Worm (Caenorhabditis elegans) whole organism, young adult: Measurements from ENCODE around the gene nipi-3.

Experiments used
- B0019.2 ChIP-seq: fragments of 200-800 bp; sonication (Bioruptor generic); conservative IDR thresholded peaks from 2 replicates; pipeline ENCODE4 v1.3.6; 2022; ENCODE audit warnings: missing genetic modification reagents, missing genetic modification characterization, missing compliant biosample characterization
- B0035.1 ChIP-seq: sonication (generic microtip); optimal IDR thresholded peaks from 2 replicates; lab custom pipeline; 2016; ENCODE audit warnings: missing genetic modification characterization, mild to moderate bottlenecking, missing compliant biosample characterization, missing genotype, missing genetic modification reagents
- D2030.7 ChIP-seq: fragments of 200-800 bp; sonication (Bioruptor generic); IDR thresholded peaks from 2 replicates; pipeline ENCODE4 v1.3.6; 2022; ENCODE audit warnings: missing genetic modification reagents, missing genetic modification characterization, missing compliant biosample characterization
- F10E7.11 ChIP-seq: sonication (generic microtip); optimal IDR thresholded peaks from 2 replicates; lab custom pipeline; 2017; ENCODE audit warnings: mild to moderate bottlenecking, missing genetic modification characterization, moderate library complexity, missing compliant biosample characterization
- F52B5.7 ChIP-seq: sonication (generic microtip); optimal IDR thresholded peaks from 2 replicates; lab custom pipeline; 2016; ENCODE audit warnings: mild to moderate bottlenecking, missing genetic modification characterization, missing compliant biosample characterization
- F57C9.4 ChIP-seq: sonication (generic microtip); optimal IDR thresholded peaks from 2 replicates; lab custom pipeline; 2017; ENCODE audit warnings: mild to moderate bottlenecking, missing genetic modification characterization, missing compliant biosample characterization
- K12H6.12 ChIP-seq: fragments of 200-800 bp; sonication (Bioruptor generic); optimal IDR thresholded peaks from 2 replicates; lab custom pipeline; 2018; ENCODE audit warnings: mild to moderate bottlenecking, missing genetic modification characterization, missing compliant biosample characterization
- Y67H2A.10 ChIP-seq: fragments of 200-800 bp; sonication (Bioruptor generic); conservative IDR thresholded peaks from 2 replicates; pipeline ENCODE4 v1.3.6; 2022; ENCODE audit warnings: missing genetic modification reagents, missing genetic modification characterization, missing compliant biosample characterization
- akir-1 ChIP-seq: fragments of 200-800 bp; sonication (Bioruptor generic); optimal IDR thresholded peaks from 2 replicates; lab custom pipeline; 2018; ENCODE audit warnings: mild to moderate bottlenecking, missing genetic modification characterization, moderate library complexity, missing compliant biosample characterization
- atf-7 ChIP-seq: sonication (generic microtip); optimal IDR thresholded peaks from 2 replicates; lab custom pipeline; 2017; ENCODE audit warnings: mild to moderate bottlenecking, missing genetic modification characterization, missing compliant biosample characterization
- attf-3 ChIP-seq: fragments of 200-800 bp; sonication (Bioruptor generic); conservative IDR thresholded peaks from 2 replicates; pipeline ENCODE4 v1.3.6; 2022; ENCODE audit warnings: missing genetic modification reagents, missing genetic modification characterization, missing compliant biosample characterization
- attf-5 ChIP-seq: fragments of 200-800 bp; sonication (Bioruptor generic); optimal IDR thresholded peaks from 2 replicates; lab custom pipeline; 2018; ENCODE audit warnings: mild to moderate bottlenecking, missing genetic modification characterization, missing compliant biosample characterization
- bed-1 ChIP-seq: fragments of 200-800 bp; sonication (Bioruptor generic); IDR thresholded peaks from 2 replicates; pipeline ENCODE4 v1.3.6; 2022; ENCODE audit warnings: missing genetic modification reagents, missing genetic modification characterization, missing compliant biosample characterization
- ceh-100 ChIP-seq: fragments of 200-800 bp; sonication (Bioruptor generic); IDR thresholded peaks from 2 replicates; pipeline ENCODE4 v1.3.6; 2022; ENCODE audit warnings: missing genetic modification reagents, missing genetic modification characterization, missing compliant biosample characterization
- ceh-27 ChIP-seq: fragments of 200-800 bp; sonication (Bioruptor generic); optimal IDR thresholded peaks from 2 replicates; lab custom pipeline; 2018; ENCODE audit warnings: mild to moderate bottlenecking, missing genetic modification characterization, moderate library complexity, missing compliant biosample characterization
- die-1 ChIP-seq: sonication (generic microtip); optimal IDR thresholded peaks from 2 replicates; lab custom pipeline; 2016; ENCODE audit warnings: missing genotype, mild to moderate bottlenecking, missing genetic modification characterization, missing compliant biosample characterization
- dpff-1 ChIP-seq: sonication (generic microtip); optimal IDR thresholded peaks from 2 replicates; lab custom pipeline; 2017; ENCODE audit warnings: mild to moderate bottlenecking, missing genetic modification characterization, missing compliant biosample characterization
- dpl-1 ChIP-seq: fragments of 150-350 bp; optimal IDR thresholded peaks from 2 replicates; lab custom pipeline; 2014; ENCODE audit warnings: missing biosample characterization, missing genetic modification reagents, missing genetic modification characterization
- efl-1 ChIP-seq: fragments of 150-350 bp; optimal IDR thresholded peaks from 2 replicates; lab custom pipeline; 2014; ENCODE audit warnings: missing biosample characterization, missing genetic modification reagents, missing genetic modification characterization
- egl-18 ChIP-seq: fragments of 200-800 bp; sonication (Bioruptor generic); IDR thresholded peaks from 2 replicates; pipeline ENCODE4 v1.3.6; 2022; ENCODE audit warnings: missing genetic modification reagents, missing genetic modification characterization, missing compliant biosample characterization
- ekl-4 ChIP-seq: fragments of 200-800 bp; sonication (Bioruptor generic); IDR thresholded peaks from 2 replicates; pipeline ENCODE4 v1.3.6; 2022; ENCODE audit warnings: missing genetic modification reagents, missing genetic modification characterization, missing compliant biosample characterization
- fkh-3 ChIP-seq: sonication (generic microtip); optimal IDR thresholded peaks from 2 replicates; lab custom pipeline; 2016; ENCODE audit warnings: mild to moderate bottlenecking, missing genetic modification characterization, missing compliant biosample characterization
- hmg-20 ChIP-seq: fragments of 200-800 bp; sonication (Bioruptor generic); IDR thresholded peaks from 2 replicates; pipeline ENCODE4 v1.3.6; 2022; ENCODE audit warnings: missing genetic modification reagents, missing genetic modification characterization, missing compliant biosample characterization
- hrde-1 ChIP-seq: sonication (generic microtip); optimal IDR thresholded peaks from 2 replicates; lab custom pipeline; 2016; ENCODE audit warnings: missing genetic modification characterization, mild to moderate bottlenecking, missing compliant biosample characterization, moderate library complexity, missing genotype, missing genetic modification reagents, borderline replicate concordance
- hsf-1 ChIP-seq: fragments of 200-800 bp; sonication (Bioruptor generic); IDR thresholded peaks from 2 replicates; pipeline ENCODE4 v1.3.6; 2022; ENCODE audit warnings: missing genetic modification reagents, missing genetic modification characterization, missing compliant biosample characterization
- lag-1 ChIP-seq: fragments of 200-800 bp; sonication (Bioruptor generic); IDR thresholded peaks from 2 replicates; pipeline ENCODE4 v1.3.6; 2022; ENCODE audit warnings: missing genetic modification reagents, missing genetic modification characterization, missing compliant biosample characterization
- let-526 ChIP-seq: fragments of 200-800 bp; sonication (Bioruptor generic); IDR thresholded peaks from 2 replicates; pipeline ENCODE4 v1.3.6; 2022; ENCODE audit warnings: missing genetic modification reagents, missing genetic modification characterization, missing compliant biosample characterization
- let-607 ChIP-seq, 2 experiments: fragments of 200-800 bp in 1 of 2; sonication (Bioruptor generic) in 1 of 2; sonication (generic microtip) in 1 of 2; optimal IDR thresholded peaks; 2 replicates each; lab custom pipeline; 2016 to 2018; ENCODE audit warnings: mild to moderate bottlenecking in 2 of 2, missing compliant biosample characterization in 2 of 2, missing genetic modification characterization in 2 of 2, moderate library complexity in 2 of 2, missing genotype in 1 of 2
- lin-35 ChIP-seq, 3 experiments: fragments of 150-350 bp in 2 of 3; sonication (generic microtip) in 1 of 3; optimal IDR thresholded peaks; 2 replicates each; lab custom pipeline; 2014 to 2018; ENCODE audit warnings: missing biosample characterization in 3 of 3, missing genetic modification characterization in 3 of 3, missing genetic modification reagents in 3 of 3
- lin-40 ChIP-seq: sonication (generic microtip); optimal IDR thresholded peaks from 2 replicates; lab custom pipeline; 2016; ENCODE audit warnings: missing genetic modification characterization, mild to moderate bottlenecking, missing compliant biosample characterization, missing genotype, missing genetic modification reagents
- lin-54 ChIP-seq: fragments of 200-800 bp; sonication (Bioruptor generic); optimal IDR thresholded peaks from 2 replicates; lab custom pipeline; 2018; ENCODE audit warnings: mild to moderate bottlenecking, missing genetic modification characterization, missing compliant biosample characterization
- lsl-1 ChIP-seq: fragments of 200-800 bp; sonication (Bioruptor generic); optimal IDR thresholded peaks from 2 replicates; lab custom pipeline; 2018; ENCODE audit warnings: mild to moderate bottlenecking, missing genetic modification characterization, moderate library complexity, missing compliant biosample characterization
- madf-8 ChIP-seq: fragments of 200-800 bp; sonication (Bioruptor generic); conservative IDR thresholded peaks from 2 replicates; pipeline ENCODE4 v1.3.6; 2022; ENCODE audit warnings: missing genetic modification reagents, missing genetic modification characterization, missing compliant biosample characterization
- mcd-1 ChIP-seq: fragments of 200-800 bp; sonication (Bioruptor generic); IDR thresholded peaks from 2 replicates; pipeline ENCODE4 v1.3.6; 2022; ENCODE audit warnings: missing genetic modification reagents, missing genetic modification characterization, missing compliant biosample characterization
- mel-28 ChIP-seq: sonication (generic microtip); optimal IDR thresholded peaks from 2 replicates; lab custom pipeline; 2016; ENCODE audit warnings: borderline replicate concordance, mild to moderate bottlenecking, missing genetic modification characterization, missing compliant biosample characterization
- mxl-1 ChIP-seq: sonication (generic microtip); optimal IDR thresholded peaks from 2 replicates; lab custom pipeline; 2016; ENCODE audit warnings: missing genetic modification characterization, missing compliant biosample characterization
- nfyb-1 ChIP-seq: fragments of 200-800 bp; sonication (Bioruptor generic); IDR thresholded peaks from 2 replicates; pipeline ENCODE4 v1.3.6; 2022; ENCODE audit warnings: missing genetic modification reagents, missing genetic modification characterization, missing compliant biosample characterization
- nhr-179 ChIP-seq: sonication (generic microtip); optimal IDR thresholded peaks from 2 replicates; lab custom pipeline; 2016; ENCODE audit warnings: mild to moderate bottlenecking, missing genetic modification characterization, missing compliant biosample characterization
- rcor-1 ChIP-seq: fragments of 200-800 bp; sonication (Bioruptor generic); IDR thresholded peaks from 2 replicates; pipeline ENCODE4 v1.3.6; 2022; ENCODE audit warnings: missing genetic modification reagents, missing genetic modification characterization, missing compliant biosample characterization
- sea-2 ChIP-seq: fragments of 200-800 bp; sonication (Bioruptor generic); IDR thresholded peaks from 2 replicates; pipeline ENCODE4 v1.3.6; 2022; ENCODE audit warnings: missing genetic modification characterization, missing compliant biosample characterization
- snpc-3.4 ChIP-seq: sonication (generic microtip); optimal IDR thresholded peaks from 2 replicates; lab custom pipeline; 2017; ENCODE audit warnings: missing genetic modification characterization, mild to moderate bottlenecking, missing compliant biosample characterization, antibody characterized with exemption, moderate library complexity, missing genotype, missing genetic modification reagents
- sptf-2 ChIP-seq: fragments of 200-800 bp; sonication (Bioruptor generic); optimal IDR thresholded peaks from 2 replicates; lab custom pipeline; 2018; ENCODE audit warnings: mild to moderate bottlenecking, missing genetic modification characterization, missing compliant biosample characterization
- tbp1 ChIP-seq: fragments of 200-800 bp; sonication (Bioruptor generic); optimal IDR thresholded peaks from 2 replicates; lab custom pipeline; 2018; ENCODE audit warnings: mild to moderate bottlenecking, missing genetic modification characterization, missing compliant biosample characterization
- unc-62 ChIP-seq: fragments of 150-350 bp; optimal IDR thresholded peaks from 2 replicates; lab custom pipeline; 2014; ENCODE audit warnings: missing biosample characterization, missing genetic modification reagents, missing genetic modification characterization
- xnd-1 ChIP-seq: sonication (generic microtip); optimal IDR thresholded peaks from 2 replicates; lab custom pipeline; 2016; ENCODE audit warnings: missing genotype, missing genetic modification reagents, missing genetic modification characterization, missing compliant biosample characterization
- zfh-2 ChIP-seq: fragments of 200-800 bp; sonication (Bioruptor generic); conservative IDR thresholded peaks from 2 replicates; pipeline ENCODE4 v1.3.6; 2022; ENCODE audit warnings: missing genetic modification reagents, missing genetic modification characterization, missing compliant biosample characterization
- ztf-22 ChIP-seq: fragments of 200-800 bp; sonication (Bioruptor generic); optimal IDR thresholded peaks from 2 replicates; lab custom pipeline; 2018; ENCODE audit warnings: mild to moderate bottlenecking, missing genetic modification characterization, moderate library complexity, missing compliant biosample characterization
- ztf-6 ChIP-seq: fragments of 200-800 bp; sonication (Bioruptor generic); IDR thresholded peaks from 2 replicates; pipeline ENCODE4 v1.3.6; 2022; ENCODE audit warnings: missing genetic modification reagents, missing genetic modification characterization, missing compliant biosample characterization

nipi-3 gene

ce11 chrX:15606585-15607276 lies 1.0 kb upstream of the nipi-3 start, which contains the start of gene rab-14 (continued):
- TF ChIP-seq efl-1 (GFP tag; lab: Kevin White, UChicago) (no peak), B0019.2 (GFP tag; lab: Robert Waterston, UW) (no peak), lag-1 (GFP tag; lab: Robert Waterston, UW) (no peak), ceh-100 (GFP tag; lab: Robert Waterston, UW) (no peak), lsl-1 (no peak), sptf-2 (GFP tag; lab: Kevin White, UChicago) (no peak), mel-28 (no peak), hsf-1 (GFP tag; lab: Robert Waterston, UW) (no peak), Y67H2A.10 (no peak), die-1 (no peak), xnd-1 (tag; lab: Kevin White, UChicago) (no peak), dpl-1 (GFP tag; lab: Kevin White, UChicago) (no peak), bed-1 (GFP tag; lab: Robert Waterston, UW) (no peak), egl-18 (GFP tag; lab: Robert Waterston, UW) (no peak), B0035.1 (tag; lab: Kevin White, UChicago) (no peak), ztf-22 (GFP tag; lab: Kevin White, UChicago) (no peak), dpff-1 (tag; lab: Kevin White, UChicago) (no peak), unc-62 (GFP tag; lab: Kevin White, UChicago) (peak; percentile 12), lin-35 (GFP tag; optimal IDR thresholded peaks at IDR 0.05; lab: Kevin White, UChicago) (peak in 1 of 3 experiments; percentile 70), rcor-1 (GFP tag; lab: Robert Waterston, UW) (no peak), nhr-179 (tag; lab: Kevin White, UChicago) (no peak), hrde-1 (tag; lab: Kevin White, UChicago) (no peak), sea-2 (GFP tag; lab: Robert Waterston, UW) (no peak), lin-40 (tag; lab: Kevin White, UChicago) (peak; percentile 16), K12H6.12 (peak; percentile 79), D2030.7 (no peak), lin-54 (GFP tag; lab: Kevin White, UChicago) (peak; percentile 28), zfh-2 (GFP tag; lab: Robert Waterston, UW) (peak; percentile 93), let-526 (peak; percentile 49; the same call in 1 of the 2 replicates), mcd-1 (peak; percentile 53; the same call in 1 of the 2 replicates), F52B5.7 (no peak), mxl-1 (no peak), ceh-27 (GFP tag; lab: Kevin White, UChicago) (peak; percentile 74), let-607 (tag; optimal IDR thresholded peaks at IDR 0.05; lab: Kevin White, UChicago) (no peak), madf-8 (GFP tag; lab: Robert Waterston, UW) (no peak), ekl-4 (GFP tag; lab: Robert Waterston, UW) (peak; percentile 74), attf-3 (0 out of 2 replicates have a peak, but pooled peaks have one; percentile 30), snpc-3.4 (no peak), atf-7 (tag; lab: Kevin White, UChicago) (peak; percentile 26), attf-5 (GFP tag; lab: Kevin White, UChicago) (peak; percentile 60), tbp1 (peak; percentile 32), hmg-20 (peak; percentile 20; the same call in 1 of the 2 replicates), F57C9.4 (tag; lab: Kevin White, UChicago) (no peak), akir-1 (GFP tag; lab: Kevin White, UChicago) (no peak), fkh-3 (tag; lab: Kevin White, UChicago) (no peak), ztf-6 (GFP tag; lab: Robert Waterston, UW) (no peak), F10E7.11 (tag; lab: Kevin White, UChicago) (no peak), nfyb-1 (peak; percentile 80)
